Worm (Caenorhabditis elegans) whole organism, L2 larva: Measurements from ENCODE around the gene F54F2.14.

ENCODE experiments used
- aly-2 ChIP-seq: fragments of 150-350 bp; optimal IDR thresholded peaks from 2 replicates; lab custom pipeline; 2014; ENCODE audit warnings: missing biosample characterization, missing genetic modification characterization
- ama-1 ChIP-seq: fragments of 150-350 bp; optimal IDR thresholded peaks from 2 replicates; lab custom pipeline; 2018; ENCODE audit warnings: inconsistent platforms
- crh-2 ChIP-seq: sonication (generic microtip); optimal IDR thresholded peaks from 2 replicates; lab custom pipeline; 2017; ENCODE audit warnings: missing biosample characterization, missing genetic modification characterization
- lsy-2 ChIP-seq, 2 experiments: fragments of 150-350 bp in 1 of 2; sonication (generic microtip) in 1 of 2; optimal IDR thresholded peaks; 2 replicates each; lab custom pipeline; 2014 to 2017; ENCODE audit warnings: missing biosample characterization in 2 of 2, missing genetic modification characterization in 2 of 2
- nhr-21 ChIP-seq: fragments of 150-350 bp; optimal IDR thresholded peaks from 2 replicates; lab custom pipeline; 2014; ENCODE audit warnings: missing biosample characterization, missing genetic modification characterization
- nhr-77 ChIP-seq: fragments of 150-350 bp; optimal IDR thresholded peaks from 2 replicates; lab custom pipeline; 2014; ENCODE audit warnings: missing biosample characterization, missing genetic modification characterization
- skn-1 ChIP-seq: sonication (generic microtip); optimal IDR thresholded peaks from 2 replicates; lab custom pipeline; 2017; ENCODE audit warnings: missing biosample characterization, missing genetic modification characterization
- zag-1 ChIP-seq: fragments of 150-350 bp; optimal IDR thresholded peaks from 2 replicates; lab custom pipeline; 2014; ENCODE audit warnings: missing biosample characterization, missing genetic modification characterization
- ztf-11 ChIP-seq: sonication (generic microtip); optimal IDR thresholded peaks from 2 replicates; lab custom pipeline; 2017; ENCODE audit warnings: missing biosample characterization, missing genetic modification characterization

DNA sequence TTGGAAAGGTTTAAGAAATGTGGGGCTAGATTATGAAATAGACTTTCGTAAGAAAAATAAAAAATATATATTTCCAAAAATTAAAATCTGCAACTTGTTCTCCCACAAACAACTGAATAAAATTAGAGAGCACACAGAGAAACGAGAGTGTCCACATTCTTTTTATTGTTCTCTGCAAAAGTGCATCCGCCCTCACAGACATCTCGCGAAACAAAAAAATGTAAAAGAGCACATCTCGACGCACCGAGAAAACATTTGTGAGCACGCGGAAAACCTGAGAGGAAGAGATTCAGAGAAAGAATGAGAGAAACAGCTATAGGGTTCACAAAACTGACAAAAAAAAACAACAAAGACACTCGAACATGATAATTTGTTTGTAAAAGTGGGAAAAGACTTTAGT lies 9.3 kb upstream of the F54F2.14 start:
- no peak for TF ChIP-seq ztf-11
- TF ChIP-seq nhr-21 (tag; lab: Kevin White, UChicago): no peak
- TF ChIP-seq skn-1 (tag; lab: Kevin White, UChicago): no peak
- no peak for TF ChIP-seq zag-1 (tag; lab: Kevin White, UChicago)
- TF ChIP-seq ama-1 (lab: Kevin White, UChicago): no peak
- no peak for TF ChIP-seq nhr-77
- TF ChIP-seq lsy-2 (tag; optimal IDR thresholded peaks at IDR 0.05; lab: Kevin White, UChicago): peak in 1 of 2 experiments; percentile 31
- TF ChIP-seq aly-2: no peak
- TF ChIP-seq crh-2 (tag; lab: Kevin White, UChicago): no peak
